Fruit fly (Drosophila melanogaster) whole organism, prepupa: ENCODE data around the gene Hel89B.

Experiments used
- Blimp-1 ChIP-seq: fragments of 200-800 bp; sonication (Bioruptor generic); optimal IDR thresholded peaks from 3 replicates; lab custom pipeline; 2017; ENCODE audit warnings: missing biosample characterization, missing genetic modification characterization, mild to moderate bottlenecking, moderate library complexity, missing genetic modification reagents
- CG10669 ChIP-seq: fragments of 200-800 bp; sonication (Bioruptor generic); optimal IDR thresholded peaks from 3 replicates; lab custom pipeline; 2018; ENCODE audit warnings: missing biosample characterization, mild to moderate bottlenecking, missing genetic modification characterization, moderate library complexity
- CG11762 ChIP-seq: fragments of 200-800 bp; sonication (Bioruptor generic); optimal IDR thresholded peaks from 3 replicates; lab custom pipeline; 2016; ENCODE audit warnings: missing biosample characterization, missing genetic modification characterization; ENCODE audit not compliant: insufficient read depth
- CG11902 ChIP-seq: fragments of 200-800 bp; sonication (Bioruptor generic); optimal IDR thresholded peaks from 3 replicates; lab custom pipeline; 2016; ENCODE audit warnings: missing biosample characterization, missing genetic modification characterization
- CG15336 ChIP-seq: fragments of 200-800 bp; sonication (Bioruptor generic); IDR thresholded peaks from 2 replicates; pipeline ENCODE4 v1.3.6; 2022; ENCODE audit warnings: missing biosample characterization, missing genetic modification characterization
- CG3032 ChIP-seq: fragments of 200-800 bp; optimal IDR thresholded peaks from 2 replicates; lab custom pipeline; 2019; ENCODE audit warnings: missing biosample characterization, mild to moderate bottlenecking, missing genetic modification characterization, moderate library complexity
- CG31627 ChIP-seq: fragments of 200-800 bp; sonication (Bioruptor generic); optimal IDR thresholded peaks from 3 replicates; lab custom pipeline; 2016; ENCODE audit warnings: missing biosample characterization, missing genetic modification characterization
- CG32006 ChIP-seq: fragments of 200-800 bp; sonication (Bioruptor generic); optimal IDR thresholded peaks from 3 replicates; lab custom pipeline; 2017; ENCODE audit warnings: missing biosample characterization, mild to moderate bottlenecking, missing genetic modification characterization
- CG34406 ChIP-seq: fragments of 200-800 bp; sonication (Bioruptor generic); optimal IDR thresholded peaks from 3 replicates; lab custom pipeline; 2016; ENCODE audit warnings: missing biosample characterization, missing genetic modification characterization
- CG3919 ChIP-seq: fragments of 200-800 bp; sonication (Bioruptor generic); optimal IDR thresholded peaks from 3 replicates; lab custom pipeline; 2016; ENCODE audit warnings: missing biosample characterization, missing genetic modification characterization
- CG4318 ChIP-seq: fragments of 200-800 bp; sonication (Bioruptor generic); optimal IDR thresholded peaks from 3 replicates; lab custom pipeline; 2017; ENCODE audit warnings: missing biosample characterization, mild to moderate bottlenecking, missing genetic modification characterization
- CG6163 ChIP-seq: fragments of 200-800 bp; sonication (Bioruptor generic); IDR thresholded peaks from 3 replicates; pipeline ENCODE4 v1.3.6; 2022; ENCODE audit warnings: missing biosample characterization, missing genetic modification characterization
- CG6276 ChIP-seq: fragments of 200-800 bp; sonication (Bioruptor generic); optimal IDR thresholded peaks from 2 replicates; lab custom pipeline; 2017; ENCODE audit warnings: missing biosample characterization, mild to moderate bottlenecking, missing genetic modification characterization
- CG6808 ChIP-seq: fragments of 200-800 bp; sonication (Bioruptor generic); optimal IDR thresholded peaks from 3 replicates; lab custom pipeline; 2017; ENCODE audit warnings: missing biosample characterization, missing genetic modification characterization, mild to moderate bottlenecking, moderate library complexity, missing genetic modification reagents
- CG6854 ChIP-seq: fragments of 200-800 bp; sonication (Bioruptor generic); optimal IDR thresholded peaks from 2 replicates; lab custom pipeline; 2017; ENCODE audit warnings: missing biosample characterization, mild to moderate bottlenecking, missing genetic modification characterization
- CG8119 ChIP-seq: fragments of 200-800 bp; sonication (Bioruptor generic); IDR thresholded peaks from 3 replicates; pipeline ENCODE4 v1.3.6; 2022; ENCODE audit warnings: missing biosample characterization, missing genetic modification characterization
- CG8319 ChIP-seq: fragments of 200-800 bp; sonication (Bioruptor generic); optimal IDR thresholded peaks from 3 replicates; lab custom pipeline; 2016; ENCODE audit warnings: missing biosample characterization, missing genetic modification characterization
- CG8632 ChIP-seq: fragments of 200-800 bp; sonication (Bioruptor generic); optimal IDR thresholded peaks from 3 replicates; lab custom pipeline; 2016; ENCODE audit warnings: missing biosample characterization, missing genetic modification characterization
- CG9139 ChIP-seq: fragments of 200-800 bp; sonication (Bioruptor generic); optimal IDR thresholded peaks from 3 replicates; lab custom pipeline; 2017; ENCODE audit warnings: missing biosample characterization, mild to moderate bottlenecking, missing genetic modification characterization
- Eip75B ChIP-seq: fragments of 200-800 bp; sonication (Bioruptor generic); optimal IDR thresholded peaks from 3 replicates; lab custom pipeline; 2016; ENCODE audit warnings: missing biosample characterization, missing genetic modification characterization
- Eip78C ChIP-seq: fragments of 200-800 bp; sonication (Bioruptor generic); peaks from one replicate; lab custom pipeline; 2016; ENCODE audit warnings: missing biosample characterization, missing genetic modification characterization
- Eip93F ChIP-seq: fragments of 200-800 bp; sonication (Bioruptor generic); optimal IDR thresholded peaks from 2 replicates; lab custom pipeline; 2016; ENCODE audit warnings: missing biosample characterization, mild to moderate bottlenecking, missing genetic modification characterization
- Ets96B ChIP-seq: fragments of 200-800 bp; optimal IDR thresholded peaks from 2 replicates; lab custom pipeline; 2019; ENCODE audit warnings: missing biosample characterization, mild to moderate bottlenecking, missing genetic modification characterization, moderate library complexity
- Hr38 ChIP-seq: sonication (Bioruptor generic); optimal IDR thresholded peaks from 2 replicates; lab custom pipeline; 2016; ENCODE audit warnings: missing biosample characterization, missing genetic modification characterization
- Hr39 ChIP-seq: fragments of 200-800 bp; sonication (Bioruptor generic); optimal IDR thresholded peaks from 2 replicates; lab custom pipeline; 2016; ENCODE audit warnings: missing biosample characterization, missing genetic modification characterization
- Hr4 ChIP-seq: fragments of 200-800 bp; sonication (Bioruptor generic); optimal IDR thresholded peaks from 3 replicates; lab custom pipeline; 2016; ENCODE audit warnings: missing biosample characterization, missing genetic modification characterization
- Met ChIP-seq: fragments of 200-800 bp; sonication (Bioruptor generic); optimal IDR thresholded peaks from 3 replicates; lab custom pipeline; 2016; ENCODE audit warnings: missing biosample characterization, missing genetic modification characterization
- Smox ChIP-seq: fragments of 200-800 bp; sonication (Bioruptor generic); optimal IDR thresholded peaks from 3 replicates; lab custom pipeline; 2016; ENCODE audit warnings: missing biosample characterization, missing genetic modification characterization
- Sox102F ChIP-seq: fragments of 200-800 bp; sonication (Bioruptor generic); optimal IDR thresholded peaks from 2 replicates; lab custom pipeline; 2016; ENCODE audit warnings: missing biosample characterization, mild to moderate bottlenecking, missing genetic modification characterization
- Sox14 ChIP-seq: fragments of 200-800 bp; sonication (Bioruptor generic); optimal IDR thresholded peaks from 3 replicates; lab custom pipeline; 2016; ENCODE audit warnings: missing biosample characterization, missing genetic modification characterization
- Sox15 ChIP-seq: fragments of 200-800 bp; sonication (Bioruptor generic); optimal IDR thresholded peaks from 3 replicates; lab custom pipeline; 2016; ENCODE audit warnings: missing biosample characterization, missing genetic modification characterization
- acj6 ChIP-seq: fragments of 200-800 bp; sonication (Bioruptor generic); optimal IDR thresholded peaks from 3 replicates; lab custom pipeline; 2016; ENCODE audit warnings: missing biosample characterization, missing genetic modification characterization
- cyc ChIP-seq: fragments of 200-800 bp; sonication (Bioruptor generic); optimal IDR thresholded peaks from 3 replicates; lab custom pipeline; 2016; ENCODE audit warnings: missing biosample characterization, missing genetic modification characterization
- dsx ChIP-seq: fragments of 200-800 bp; optimal IDR thresholded peaks from 3 replicates; lab custom pipeline; 2019; ENCODE audit warnings: missing biosample characterization, mild to moderate bottlenecking, missing genetic modification characterization, moderate library complexity; ENCODE audit not compliant: poor library complexity, severe bottlenecking
- esn ChIP-seq: fragments of 200-800 bp; sonication (Bioruptor generic); optimal IDR thresholded peaks from 2 replicates; lab custom pipeline; 2016; ENCODE audit warnings: missing biosample characterization, mild to moderate bottlenecking, missing genetic modification characterization, moderate library complexity
- fd59A ChIP-seq: fragments of 200-800 bp; sonication (Bioruptor generic); optimal IDR thresholded peaks from 2 replicates; lab custom pipeline; 2017; ENCODE audit warnings: missing biosample characterization, mild to moderate bottlenecking, missing genetic modification characterization, missing genetic modification reagents
- fkh ChIP-seq: fragments of 200-800 bp; sonication (Bioruptor generic); optimal IDR thresholded peaks from 3 replicates; lab custom pipeline; 2017; ENCODE audit warnings: missing biosample characterization, mild to moderate bottlenecking, missing genetic modification characterization, moderate library complexity
- pdm3 ChIP-seq: fragments of 200-800 bp; sonication (Bioruptor generic); optimal IDR thresholded peaks from 3 replicates; lab custom pipeline; 2016; ENCODE audit warnings: missing biosample characterization, missing genetic modification characterization
- salr ChIP-seq, 2 experiments: fragments of 200-800 bp; sonication (Bioruptor generic); optimal IDR thresholded peaks; 3 replicates each; lab custom pipeline; 2016 to 2018; ENCODE audit warnings: missing biosample characterization in 2 of 2, missing genetic modification characterization in 2 of 2, mild to moderate bottlenecking in 1 of 2
- spab ChIP-seq: fragments of 200-800 bp; sonication (Bioruptor generic); optimal IDR thresholded peaks from 2 replicates; lab custom pipeline; 2017; ENCODE audit warnings: missing biosample characterization, mild to moderate bottlenecking, missing genetic modification characterization, missing genetic modification reagents
- svp ChIP-seq: fragments of 200-800 bp; sonication (Bioruptor generic); peaks from one replicate; lab custom pipeline; 2016; ENCODE audit warnings: missing biosample characterization, missing genetic modification characterization
- topi ChIP-seq: fragments of 200-800 bp; sonication (Bioruptor generic); optimal IDR thresholded peaks from 3 replicates; lab custom pipeline; 2016; ENCODE audit warnings: missing biosample characterization, missing genetic modification characterization
- vri ChIP-seq: fragments of 200-800 bp; sonication (Bioruptor generic); optimal IDR thresholded peaks from 3 replicates; lab custom pipeline; 2016; ENCODE audit warnings: missing biosample characterization, mild to moderate bottlenecking, missing genetic modification characterization

Hel89B gene

dm6 chr3R:15988353-15988752, 15.3 kb downstream of the Hel89B start:
- TF ChIP-seq fkh (GFP tag; lab: Kevin White, UChicago) (no peak), acj6 (GFP tag; lab: Kevin White, UChicago) (no peak), CG15336 (GFP tag; lab: Robert Waterston, UW) (no peak)

- no peak for TF ChIP-seq CG11762 (GFP tag; lab: Kevin White, UChicago)
- TF ChIP-seq vri (GFP tag; lab: Kevin White, UChicago): no peak
- TF ChIP-seq Sox102F (GFP tag; lab: Kevin White, UChicago): no peak
- TF ChIP-seq fd59A (GFP tag; lab: Kevin White, UChicago): no peak
- TF ChIP-seq CG8319 (GFP tag; lab: Kevin White, UChicago): no peak
- no peak for TF ChIP-seq CG31627 (GFP tag; lab: Kevin White, UChicago)
- no peak for TF ChIP-seq CG4318 (GFP tag; lab: Kevin White, UChicago)
- no peak for TF ChIP-seq CG3032 (tag; lab: Kevin White, UChicago)
- no peak for TF ChIP-seq CG32006 (GFP tag; lab: Kevin White, UChicago)
- no peak for TF ChIP-seq Blimp-1
- TF ChIP-seq Sox14 (GFP tag; lab: Kevin White, UChicago): no peak
- TF ChIP-seq CG3919 (GFP tag; lab: Kevin White, UChicago): no peak
- TF ChIP-seq Eip78C (GFP tag; lab: Kevin White, UChicago): no peak
- no peak for TF ChIP-seq Eip75B (GFP tag; lab: Kevin White, UChicago)
Observed at dm6 chr3R:15989217-15989921, 16.3 kb downstream of the Hel89B start.

dm6 chr3R:15991593-15991992, 18.5 kb downstream of the Hel89B start:
- TF ChIP-seq svp (GFP tag; lab: Kevin White, UChicago) (peak; percentile 89), Sox102F (GFP tag; lab: Kevin White, UChicago) (no peak), spab (no peak), topi (GFP tag; lab: Kevin White, UChicago) (no peak), vri (GFP tag; lab: Kevin White, UChicago) (no peak), Hr4 (GFP tag; lab: Kevin White, UChicago) (no peak), Smox (GFP tag; lab: Kevin White, UChicago) (no peak)

- TF ChIP-seq Hr39 (GFP tag; lab: Kevin White, UChicago): no peak
- TF ChIP-seq CG8319 (GFP tag; lab: Kevin White, UChicago): no peak
- no peak for TF ChIP-seq Blimp-1
- no peak for TF ChIP-seq Sox102F (GFP tag; lab: Kevin White, UChicago)
- TF ChIP-seq CG8632 (GFP tag; lab: Kevin White, UChicago): peak; percentile 4
- no peak for TF ChIP-seq esn (GFP tag; lab: Kevin White, UChicago)
- peak; percentile 29 for TF ChIP-seq dsx (GFP tag; lab: Kevin White, UChicago)
- TF ChIP-seq CG8119 (GFP tag; lab: Robert Waterston, UW): peak; percentile 52; the same call in 1 of the 3 replicates
- TF ChIP-seq CG10669 (GFP tag; lab: Kevin White, UChicago): no peak
- TF ChIP-seq Eip75B (GFP tag; lab: Kevin White, UChicago): no peak
- peak; percentile 3 for TF ChIP-seq CG3032 (tag; lab: Kevin White, UChicago)
- TF ChIP-seq Sox15 (GFP tag; lab: Kevin White, UChicago): no peak
- TF ChIP-seq CG34406 (GFP tag; lab: Kevin White, UChicago): peak; percentile 6
- TF ChIP-seq cyc (GFP tag; lab: Kevin White, UChicago): no peak
- TF ChIP-seq Ets96B (tag; lab: Kevin White, UChicago): peak; percentile 29
- no peak for TF ChIP-seq pdm3 (GFP tag; lab: Kevin White, UChicago)
- TF ChIP-seq CG31627 (GFP tag; lab: Kevin White, UChicago): no peak
- TF ChIP-seq CG6854 (GFP tag; lab: Kevin White, UChicago): no peak
- no peak for TF ChIP-seq CG6808
- no peak for TF ChIP-seq CG6276 (GFP tag; lab: Kevin White, UChicago)
- TF ChIP-seq CG11902: no peak
- TF ChIP-seq Eip93F (GFP tag; lab: Kevin White, UChicago): no peak
- TF ChIP-seq Smox (GFP tag; lab: Kevin White, UChicago): no peak
- TF ChIP-seq CG6163 (GFP tag; lab: Robert Waterston, UW): peak; percentile 66; the same call in 2 of the 3 replicates
- no peak for TF ChIP-seq salr (GFP tag; optimal IDR thresholded peaks at IDR 0.05; lab: Kevin White, UChicago)
- TF ChIP-seq Met (GFP tag; lab: Kevin White, UChicago): no peak
- no peak for TF ChIP-seq CG9139
- no peak for TF ChIP-seq Hr38 (GFP tag; lab: Kevin White, UChicago)
Observed at dm6 chr3R:15993139-15993804, 20.2 kb downstream of the Hel89B start.
